Fruit fly (Drosophila melanogaster) whole organism, prepupa: ENCODE results near the gene Cyp313a2.

ENCODE experiments used
- Blimp-1 ChIP-seq: fragments of 200-800 bp; sonication (Bioruptor generic); optimal IDR thresholded peaks from 3 replicates; lab custom pipeline; 2017; ENCODE audit warnings: missing biosample characterization, missing genetic modification characterization, mild to moderate bottlenecking, moderate library complexity, missing genetic modification reagents
- CG10631 ChIP-seq: fragments of 200-800 bp; sonication (Bioruptor generic); optimal IDR thresholded peaks from 2 replicates; lab custom pipeline; 2016; ENCODE audit warnings: missing biosample characterization, missing genetic modification characterization
- CG10669 ChIP-seq: fragments of 200-800 bp; sonication (Bioruptor generic); optimal IDR thresholded peaks from 3 replicates; lab custom pipeline; 2018; ENCODE audit warnings: missing biosample characterization, mild to moderate bottlenecking, missing genetic modification characterization, moderate library complexity
- CG11294 ChIP-seq: fragments of 200-800 bp; sonication (Bioruptor generic); IDR thresholded peaks from 2 replicates; pipeline ENCODE4 v1.3.6; 2022; ENCODE audit warnings: missing biosample characterization, missing genetic modification characterization
- CG11762 ChIP-seq: fragments of 200-800 bp; sonication (Bioruptor generic); optimal IDR thresholded peaks from 3 replicates; lab custom pipeline; 2016; ENCODE audit warnings: missing biosample characterization, missing genetic modification characterization; ENCODE audit not compliant: insufficient read depth
- CG11902 ChIP-seq: fragments of 200-800 bp; sonication (Bioruptor generic); optimal IDR thresholded peaks from 3 replicates; lab custom pipeline; 2016; ENCODE audit warnings: missing biosample characterization, missing genetic modification characterization
- CG1621 ChIP-seq: fragments of 200-800 bp; sonication (Bioruptor generic); optimal IDR thresholded peaks from 3 replicates; lab custom pipeline; 2018; ENCODE audit warnings: missing biosample characterization, mild to moderate bottlenecking, missing genetic modification characterization
- CG31627 ChIP-seq: fragments of 200-800 bp; sonication (Bioruptor generic); optimal IDR thresholded peaks from 3 replicates; lab custom pipeline; 2016; ENCODE audit warnings: missing biosample characterization, missing genetic modification characterization
- CG34406 ChIP-seq: fragments of 200-800 bp; sonication (Bioruptor generic); optimal IDR thresholded peaks from 3 replicates; lab custom pipeline; 2016; ENCODE audit warnings: missing biosample characterization, missing genetic modification characterization
- CG3919 ChIP-seq: fragments of 200-800 bp; sonication (Bioruptor generic); optimal IDR thresholded peaks from 3 replicates; lab custom pipeline; 2016; ENCODE audit warnings: missing biosample characterization, missing genetic modification characterization
- CG4318 ChIP-seq: fragments of 200-800 bp; sonication (Bioruptor generic); optimal IDR thresholded peaks from 3 replicates; lab custom pipeline; 2017; ENCODE audit warnings: missing biosample characterization, mild to moderate bottlenecking, missing genetic modification characterization
- CG6163 ChIP-seq: fragments of 200-800 bp; sonication (Bioruptor generic); IDR thresholded peaks from 3 replicates; pipeline ENCODE4 v1.3.6; 2022; ENCODE audit warnings: missing biosample characterization, missing genetic modification characterization
- CG6808 ChIP-seq: fragments of 200-800 bp; sonication (Bioruptor generic); optimal IDR thresholded peaks from 3 replicates; lab custom pipeline; 2017; ENCODE audit warnings: missing biosample characterization, missing genetic modification characterization, mild to moderate bottlenecking, moderate library complexity, missing genetic modification reagents
- CG6854 ChIP-seq: fragments of 200-800 bp; sonication (Bioruptor generic); optimal IDR thresholded peaks from 2 replicates; lab custom pipeline; 2017; ENCODE audit warnings: missing biosample characterization, mild to moderate bottlenecking, missing genetic modification characterization
- CG8319 ChIP-seq: fragments of 200-800 bp; sonication (Bioruptor generic); optimal IDR thresholded peaks from 3 replicates; lab custom pipeline; 2016; ENCODE audit warnings: missing biosample characterization, missing genetic modification characterization
- CG8632 ChIP-seq: fragments of 200-800 bp; sonication (Bioruptor generic); optimal IDR thresholded peaks from 3 replicates; lab custom pipeline; 2016; ENCODE audit warnings: missing biosample characterization, missing genetic modification characterization
- CG9139 ChIP-seq: fragments of 200-800 bp; sonication (Bioruptor generic); optimal IDR thresholded peaks from 3 replicates; lab custom pipeline; 2017; ENCODE audit warnings: missing biosample characterization, mild to moderate bottlenecking, missing genetic modification characterization
- Eip75B ChIP-seq: fragments of 200-800 bp; sonication (Bioruptor generic); optimal IDR thresholded peaks from 3 replicates; lab custom pipeline; 2016; ENCODE audit warnings: missing biosample characterization, missing genetic modification characterization
- Eip78C ChIP-seq: fragments of 200-800 bp; sonication (Bioruptor generic); peaks from one replicate; lab custom pipeline; 2016; ENCODE audit warnings: missing biosample characterization, missing genetic modification characterization
- Ets96B ChIP-seq: fragments of 200-800 bp; optimal IDR thresholded peaks from 2 replicates; lab custom pipeline; 2019; ENCODE audit warnings: missing biosample characterization, mild to moderate bottlenecking, missing genetic modification characterization, moderate library complexity
- Gug ChIP-seq: fragments of 200-800 bp; sonication (Bioruptor generic); IDR thresholded peaks from 2 replicates; pipeline ENCODE4 v1.3.6; 2022; ENCODE audit warnings: missing biosample characterization, missing genetic modification characterization
- Hr39 ChIP-seq: fragments of 200-800 bp; sonication (Bioruptor generic); optimal IDR thresholded peaks from 2 replicates; lab custom pipeline; 2016; ENCODE audit warnings: missing biosample characterization, missing genetic modification characterization
- OdsH ChIP-seq: fragments of 200-800 bp; sonication (Bioruptor generic); optimal IDR thresholded peaks from 3 replicates; lab custom pipeline; 2016; ENCODE audit warnings: missing biosample characterization, missing genetic modification characterization
- Sox102F ChIP-seq: fragments of 200-800 bp; sonication (Bioruptor generic); optimal IDR thresholded peaks from 2 replicates; lab custom pipeline; 2016; ENCODE audit warnings: missing biosample characterization, mild to moderate bottlenecking, missing genetic modification characterization
- Sox14 ChIP-seq: fragments of 200-800 bp; sonication (Bioruptor generic); optimal IDR thresholded peaks from 3 replicates; lab custom pipeline; 2016; ENCODE audit warnings: missing biosample characterization, missing genetic modification characterization
- Sox15 ChIP-seq: fragments of 200-800 bp; sonication (Bioruptor generic); optimal IDR thresholded peaks from 3 replicates; lab custom pipeline; 2016; ENCODE audit warnings: missing biosample characterization, missing genetic modification characterization
- achi ChIP-seq: fragments of 200-800 bp; sonication (Bioruptor generic); optimal IDR thresholded peaks from 3 replicates; lab custom pipeline; 2016; ENCODE audit warnings: missing biosample characterization, missing genetic modification characterization
- acj6 ChIP-seq: fragments of 200-800 bp; sonication (Bioruptor generic); optimal IDR thresholded peaks from 3 replicates; lab custom pipeline; 2016; ENCODE audit warnings: missing biosample characterization, missing genetic modification characterization
- cyc ChIP-seq: fragments of 200-800 bp; sonication (Bioruptor generic); optimal IDR thresholded peaks from 3 replicates; lab custom pipeline; 2016; ENCODE audit warnings: missing biosample characterization, missing genetic modification characterization
- dac ChIP-seq: fragments of 200-800 bp; sonication (Bioruptor generic); optimal IDR thresholded peaks from 2 replicates; lab custom pipeline; 2017; ENCODE audit warnings: missing biosample characterization, mild to moderate bottlenecking, missing genetic modification characterization
- fd59A ChIP-seq: fragments of 200-800 bp; sonication (Bioruptor generic); optimal IDR thresholded peaks from 2 replicates; lab custom pipeline; 2017; ENCODE audit warnings: missing biosample characterization, mild to moderate bottlenecking, missing genetic modification characterization, missing genetic modification reagents
- fd85E ChIP-seq: fragments of 200-800 bp; sonication (Bioruptor generic); optimal IDR thresholded peaks from 3 replicates; lab custom pipeline; 2016; ENCODE audit warnings: missing biosample characterization, missing genetic modification characterization
- lz ChIP-seq: fragments of 200-800 bp; sonication (Bioruptor generic); optimal IDR thresholded peaks from 3 replicates; lab custom pipeline; 2016; ENCODE audit warnings: missing biosample characterization, missing genetic modification characterization
- pdm3 ChIP-seq: fragments of 200-800 bp; sonication (Bioruptor generic); optimal IDR thresholded peaks from 3 replicates; lab custom pipeline; 2016; ENCODE audit warnings: missing biosample characterization, missing genetic modification characterization
- salr ChIP-seq, 2 experiments: fragments of 200-800 bp; sonication (Bioruptor generic); optimal IDR thresholded peaks; 3 replicates each; lab custom pipeline; 2016 to 2018; ENCODE audit warnings: missing biosample characterization in 2 of 2, missing genetic modification characterization in 2 of 2, mild to moderate bottlenecking in 1 of 2
- ss ChIP-seq, 2 experiments: fragments of 200-800 bp; sonication (Bioruptor generic); optimal IDR thresholded peaks; 2 replicates in 1 of 2; 3 replicates in 1 of 2; lab custom pipeline; 2017 to 2018; ENCODE audit warnings: mild to moderate bottlenecking in 2 of 2, missing biosample characterization in 2 of 2, missing genetic modification characterization in 2 of 2, moderate library complexity in 1 of 2
- svp ChIP-seq: fragments of 200-800 bp; sonication (Bioruptor generic); peaks from one replicate; lab custom pipeline; 2016; ENCODE audit warnings: missing biosample characterization, missing genetic modification characterization

Cyp313a2 gene

dm6 chr3R:12234584-12234983 lies 2.1 kb downstream of the Cyp313a2 start, which contains the start of gene Cyp313a5:
Gene Cyp313a5 (minus strand): TSS chr3R:12234684.
- TF ChIP-seq Eip75B (GFP tag; lab: Kevin White, UChicago) (no peak), fd59A (GFP tag; lab: Kevin White, UChicago) (no peak), salr (GFP tag; optimal IDR thresholded peaks at IDR 0.05; lab: Kevin White, UChicago) (no peak), CG11294 (GFP tag; lab: Robert Waterston, UW) (no peak)

dm6 chr3R:12232629-12233028 lies 4.1 kb downstream of the Cyp313a2 start, which contains the start of gene Pglym87:
Gene Pglym87 (minus strand): TSS chr3R:12232729.
- TF ChIP-seq CG6854 (GFP tag; lab: Kevin White, UChicago) = no peak
- TF ChIP-seq Hr39 (GFP tag; lab: Kevin White, UChicago) = no peak
- no peak for TF ChIP-seq CG10631 (GFP tag; lab: Kevin White, UChicago)
- TF ChIP-seq CG1621 (tag; lab: Kevin White, UChicago) = no peak
- TF ChIP-seq CG9139 = no peak
- TF ChIP-seq lz (GFP tag; lab: Kevin White, UChicago) = no peak
- TF ChIP-seq Sox102F = no peak
- no peak for TF ChIP-seq CG6808
- no peak for TF ChIP-seq dac
- TF ChIP-seq Gug (GFP tag; lab: Robert Waterston, UW) = no peak
- no peak for TF ChIP-seq Sox14 (GFP tag; lab: Kevin White, UChicago)
- TF ChIP-seq, all 60 proteins: peak for 0

dm6 chr3R:12229113-12229512 lies 7.6 kb downstream of the Cyp313a2 start, which contains the start of gene CG3916:
Gene CG3916 (plus strand): TSS chr3R:12229413.
- no peak for TF ChIP-seq Ets96B (tag; lab: Kevin White, UChicago)
- TF ChIP-seq svp (GFP tag; lab: Kevin White, UChicago) = peak; percentile 48

- no peak for TF ChIP-seq CG8319 (GFP tag; lab: Kevin White, UChicago)
- TF ChIP-seq CG1621 (tag; lab: Kevin White, UChicago) = no peak
- TF ChIP-seq CG8632 (GFP tag; lab: Kevin White, UChicago) = no peak
- TF ChIP-seq fd59A (GFP tag; lab: Kevin White, UChicago) = no peak
- TF ChIP-seq svp (GFP tag; lab: Kevin White, UChicago) = peak; percentile 34
- TF ChIP-seq Sox14 (GFP tag; lab: Kevin White, UChicago) = no peak
Observed at dm6 chr3R:12226239-12226638, 10.5 kb downstream of the Cyp313a2 start, which contains the start of gene CG12256. Gene CG12256 (minus strand): TSS chr3R:12226339.

dm6 chr3R:12224919-12225318 lies 11.8 kb downstream of the Cyp313a2 start, which contains the start of gene CG17404:
Gene CG17404 (minus strand): TSS chr3R:12225019.
- TF ChIP-seq fd59A (GFP tag; lab: Kevin White, UChicago) (no peak), cyc (GFP tag; lab: Kevin White, UChicago) (no peak), Gug (GFP tag; lab: Robert Waterston, UW) (no peak), Sox102F (no peak), CG1621 (tag; lab: Kevin White, UChicago) (no peak), CG31627 (GFP tag; lab: Kevin White, UChicago) (no peak), CG11762 (GFP tag; lab: Kevin White, UChicago) (no peak), Sox15 (no peak), achi (no peak), fd85E (no peak), CG11902 (GFP tag; lab: Kevin White, UChicago) (no peak)
- TF ChIP-seq, all 60 proteins: peak for 0

- TF ChIP-seq CG4318 (GFP tag; lab: Kevin White, UChicago) (no peak), acj6 (no peak), Blimp-1 (GFP tag; lab: Kevin White, UChicago) (no peak), Eip78C (GFP tag; lab: Kevin White, UChicago) (no peak), CG6163 (GFP tag; lab: Robert Waterston, UW) (no peak), OdsH (no peak), fd85E (no peak), lz (GFP tag; lab: Kevin White, UChicago) (no peak), CG3919 (no peak), ss (GFP tag; optimal IDR thresholded peaks at IDR 0.05; lab: Kevin White, UChicago) (no peak), pdm3 (no peak), CG10669 (GFP tag; lab: Kevin White, UChicago) (no peak), CG34406 (GFP tag; lab: Kevin White, UChicago) (no peak)
Observed at dm6 chr3R:12222093-12222492, 14.6 kb downstream of the Cyp313a2 start, which contains the start of gene Rsbp15. Gene Rsbp15 (plus strand): TSS chr3R:12222387.
